Worm (Caenorhabditis elegans) whole organism, young adult: ENCODE results near the gene lem-4.

Experiments
- F55B11.4 ChIP-seq: sonication (generic microtip); optimal IDR thresholded peaks from 2 replicates; lab custom pipeline; 2016; ENCODE audit warnings: missing compliant biosample characterization, missing genetic modification characterization, borderline replicate concordance; ENCODE audit not compliant: insufficient read depth
- F57A8.1 ChIP-seq: fragments of 200-800 bp; sonication (Bioruptor generic); optimal IDR thresholded peaks from 2 replicates; lab custom pipeline; 2018; ENCODE audit warnings: mild to moderate bottlenecking, missing genetic modification characterization, moderate library complexity, missing compliant biosample characterization
- akir-1 ChIP-seq: fragments of 200-800 bp; sonication (Bioruptor generic); optimal IDR thresholded peaks from 2 replicates; lab custom pipeline; 2018; ENCODE audit warnings: mild to moderate bottlenecking, missing genetic modification characterization, moderate library complexity, missing compliant biosample characterization
- bed-2 ChIP-seq: fragments of 200-800 bp; sonication (Bioruptor generic); IDR thresholded peaks from 2 replicates; pipeline ENCODE4 v1.3.6; 2022; ENCODE audit warnings: missing genetic modification reagents, missing genetic modification characterization, missing compliant biosample characterization
- dpl-1 ChIP-seq: fragments of 150-350 bp; optimal IDR thresholded peaks from 2 replicates; lab custom pipeline; 2014; ENCODE audit warnings: missing biosample characterization, missing genetic modification reagents, missing genetic modification characterization
- egl-44 ChIP-seq: fragments of 200-800 bp; sonication (Bioruptor generic); IDR thresholded peaks from 2 replicates; pipeline ENCODE4 v1.3.6; 2022; ENCODE audit warnings: missing genetic modification reagents, missing genetic modification characterization, missing compliant biosample characterization
- ets-4 ChIP-seq: fragments of 200-800 bp; sonication (Bioruptor generic); optimal IDR thresholded peaks from 2 replicates; lab custom pipeline; 2018; ENCODE audit warnings: mild to moderate bottlenecking, missing genetic modification characterization, missing compliant biosample characterization
- hlh-12 ChIP-seq: sonication (generic microtip); optimal IDR thresholded peaks from 2 replicates; lab custom pipeline; 2016; ENCODE audit warnings: missing genetic modification characterization, missing compliant biosample characterization
- hrde-1 ChIP-seq: sonication (generic microtip); optimal IDR thresholded peaks from 2 replicates; lab custom pipeline; 2016; ENCODE audit warnings: missing genetic modification characterization, mild to moderate bottlenecking, missing compliant biosample characterization, moderate library complexity, missing genotype, missing genetic modification reagents, borderline replicate concordance
- madf-10 ChIP-seq: sonication (generic microtip); optimal IDR thresholded peaks from 2 replicates; lab custom pipeline; 2016; ENCODE audit warnings: mild to moderate bottlenecking, missing genetic modification characterization, missing compliant biosample characterization
- nfya-1 ChIP-seq: sonication (generic microtip); optimal IDR thresholded peaks from 2 replicates; lab custom pipeline; 2017; ENCODE audit warnings: antibody characterized with exemption, missing compliant biosample characterization, missing genetic modification characterization, borderline replicate concordance; ENCODE audit not compliant: insufficient read depth
- nhr-120 ChIP-seq: fragments of 200-800 bp; sonication (Bioruptor generic); IDR thresholded peaks from 2 replicates; pipeline ENCODE4 v1.3.6; 2022; ENCODE audit warnings: missing genetic modification characterization, missing compliant biosample characterization
- sdz-38 ChIP-seq: sonication (generic microtip); optimal IDR thresholded peaks from 2 replicates; lab custom pipeline; 2016; ENCODE audit warnings: missing genotype, missing genetic modification characterization, missing compliant biosample characterization
- sea-2 ChIP-seq: fragments of 200-800 bp; sonication (Bioruptor generic); IDR thresholded peaks from 2 replicates; pipeline ENCODE4 v1.3.6; 2022; ENCODE audit warnings: missing genetic modification characterization, missing compliant biosample characterization

DNA sequence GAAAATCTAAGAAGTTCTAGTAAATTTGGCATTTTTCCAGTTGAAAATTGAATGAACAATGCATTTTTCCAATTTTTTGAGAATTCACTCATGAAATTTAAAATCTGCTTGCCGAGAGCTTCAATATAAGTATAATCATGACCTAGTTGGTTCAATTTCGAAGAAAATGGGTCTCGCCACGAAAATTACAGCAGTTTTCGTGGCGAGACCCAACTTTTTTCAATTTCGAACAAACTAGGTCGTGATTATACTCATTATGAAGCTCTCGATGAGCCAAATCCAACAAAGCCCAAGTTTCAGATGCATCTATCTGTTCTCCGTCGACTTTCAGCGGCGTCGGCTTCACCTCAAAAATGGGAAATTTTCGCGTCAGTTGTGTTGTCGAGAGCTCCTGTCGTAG is 54.1 kb downstream of the lem-4 start, which contains the start of gene mrpl-46:
- TF ChIP-seq hlh-12 (tag; lab: Kevin White, UChicago), result no peak
- TF ChIP-seq sea-2 (GFP tag; lab: Robert Waterston, UW), result no peak
- no peak for TF ChIP-seq F55B11.4 (tag; lab: Kevin White, UChicago)
- TF ChIP-seq madf-10 (tag; lab: Kevin White, UChicago), result no peak
- TF ChIP-seq sdz-38 (tag; lab: Kevin White, UChicago), result no peak
- TF ChIP-seq nhr-120 (GFP tag; lab: Robert Waterston, UW), result no peak
- TF ChIP-seq egl-44 (GFP tag; lab: Robert Waterston, UW), result no peak
- TF ChIP-seq hrde-1, result no peak
- TF ChIP-seq dpl-1 (GFP tag; lab: Kevin White, UChicago), result no peak
- no peak for TF ChIP-seq bed-2 (GFP tag; lab: Robert Waterston, UW)
- no peak for TF ChIP-seq F57A8.1 (GFP tag; lab: Kevin White, UChicago)
- no peak for TF ChIP-seq akir-1 (GFP tag; lab: Kevin White, UChicago)
- no peak for TF ChIP-seq nfya-1 (tag; lab: Kevin White, UChicago)
- TF ChIP-seq ets-4 (GFP tag; lab: Kevin White, UChicago), result no peak
